Worm (Caenorhabditis elegans) whole organism, L4/young adult: ENCODE data around the gene bmy-1.

Source experiments
- W03F9.2 ChIP-seq: fragments of 150-350 bp; optimal IDR thresholded peaks from 2 replicates; lab custom pipeline; 2014; ENCODE audit warnings: missing biosample characterization, missing genetic modification characterization
- him-1 ChIP-seq: sonication (generic microtip); optimal IDR thresholded peaks from 2 replicates; lab custom pipeline; 2016; ENCODE audit warnings: missing genotype, missing genetic modification reagents, missing genetic modification characterization, missing compliant biosample characterization

- no peak for TF ChIP-seq W03F9.2 (tag; lab: Kevin White, UChicago)
- TF ChIP-seq him-1 (tag; lab: Kevin White, UChicago), result no peak
These were observed 21.2 kb downstream of the bmy-1 start, which contains the start of gene pkc-3 for ce11 chrII:5379614-5380077.
